ENCODE assay signal across 1 fruit fly cellular context in genomic region chr3L:1358338-1358737, dm6.
TF ChIP-seq lines count a peak whose summit lies in the region.

No protein-coding gene starts in this region.

TF ChIP-seq in whole organism, embryonic, 481 proteins besides CTCF, POLR2A, EP300 and RAD21 (continued from another document):
- TF ChIP-seq maf-S (GFP tag; optimal IDR thresholded peaks at IDR 0.05; lab: Kevin White, UChicago), result no peak
- peak; percentile 11 for TF ChIP-seq trem (tag; optimal IDR thresholded peaks at IDR 0.05; lab: Kevin White, UChicago)
- TF ChIP-seq Nf-YC (tag; optimal IDR thresholded peaks at IDR 0.05; lab: Kevin White, UChicago), result no peak
- TF ChIP-seq Hr39 (optimal IDR thresholded peaks at IDR 0.05; lab: Kevin White, UChicago), result no peak
- TF ChIP-seq ssp (GFP tag; IDR thresholded peaks at IDR 0.05; lab: Robert Waterston, UW), result peak; percentile 7; the same call in 1 of the 2 replicates
- TF ChIP-seq mld (GFP tag; IDR thresholded peaks at IDR 0.05; lab: Robert Waterston, UW; ENCODE audit: partially characterized antibody), result no peak
- TF ChIP-seq CG2120 (GFP tag; optimal IDR thresholded peaks at IDR 0.05; lab: Kevin White, UChicago), result no peak
- TF ChIP-seq unpg (GFP tag; optimal IDR thresholded peaks at IDR 0.05; lab: Kevin White, UChicago), result no peak
- no peak for TF ChIP-seq CG17186 (GFP tag; optimal IDR thresholded peaks at IDR 0.05; lab: Kevin White, UChicago)
- TF ChIP-seq CG34422 (GFP tag; IDR thresholded peaks at IDR 0.05; lab: Robert Waterston, UW), result no peak
- TF ChIP-seq Xrp1 (GFP tag; IDR thresholded peaks at IDR 0.05; lab: Robert Waterston, UW), result peak; percentile 51
- no peak for TF ChIP-seq ATbp (GFP tag; optimal IDR thresholded peaks at IDR 0.05; lab: Kevin White, UChicago)
- no peak for TF ChIP-seq TFAM (GFP tag; optimal IDR thresholded peaks at IDR 0.05; lab: Kevin White, UChicago)
- peak; percentile 8 for TF ChIP-seq CG14710 (tag; optimal IDR thresholded peaks at IDR 0.05; lab: Kevin White, UChicago)
- no peak for TF ChIP-seq E2f2 (GFP tag; IDR thresholded peaks at IDR 0.05; lab: Robert Waterston, UW)
- no peak for TF ChIP-seq HHEX (GFP tag; optimal IDR thresholded peaks at IDR 0.05; lab: Kevin White, UChicago)
- TF ChIP-seq CG8765 (GFP tag; IDR thresholded peaks at IDR 0.05; lab: Robert Waterston, UW), result peak; percentile 59; the same call in 1 of the 2 replicates
- TF ChIP-seq stc (GFP tag; IDR thresholded peaks at IDR 0.05; lab: Robert Waterston, UW), result no peak
- peak; percentile 56 for TF ChIP-seq Ets65A (GFP tag; lab: Kevin White, UChicago)
- TF ChIP-seq Atf6 (GFP tag; IDR thresholded peaks at IDR 0.05; lab: Robert Waterston, UW), result no peak
- no peak for TF ChIP-seq nerfin-1 (tag; optimal IDR thresholded peaks at IDR 0.05; lab: Kevin White, UChicago)
- no peak for TF ChIP-seq lov (optimal IDR thresholded peaks at IDR 0.05; lab: Kevin White, UChicago)
- no peak for TF ChIP-seq lov (GFP tag; IDR thresholded peaks at IDR 0.05; lab: Robert Waterston, UW)
- no peak for TF ChIP-seq CG6689 (GFP tag; IDR thresholded peaks at IDR 0.05; lab: Robert Waterston, UW)
- TF ChIP-seq ara (GFP tag; IDR thresholded peaks at IDR 0.05; lab: Robert Waterston, UW), result peak; percentile 43; the same call in 1 of the 2 replicates
- peak; percentile 62 for TF ChIP-seq ac (GFP tag; optimal IDR thresholded peaks at IDR 0.05; lab: Kevin White, UChicago)
- no peak for TF ChIP-seq Bgb (GFP tag; IDR thresholded peaks at IDR 0.05; lab: Robert Waterston, UW; ENCODE audit: partially characterized antibody)
- TF ChIP-seq CG15073 (GFP tag; optimal IDR thresholded peaks at IDR 0.05; lab: Kevin White, UChicago), result no peak
- no peak for TF ChIP-seq CG17361 (GFP tag; IDR thresholded peaks at IDR 0.05; lab: Robert Waterston, UW)
- TF ChIP-seq NfI (GFP tag; optimal IDR thresholded peaks at IDR 0.05; lab: Kevin White, UChicago), result no peak
- no peak for TF ChIP-seq crp (GFP tag; optimal IDR thresholded peaks at IDR 0.05; lab: Kevin White, UChicago)
- no peak for TF ChIP-seq B-H2 (GFP tag; optimal IDR thresholded peaks at IDR 0.05; lab: Kevin White, UChicago)
- TF ChIP-seq repo (GFP tag; optimal IDR thresholded peaks at IDR 0.05; lab: Kevin White, UChicago), result no peak
- TF ChIP-seq D19B (GFP tag; optimal IDR thresholded peaks at IDR 0.05; lab: Kevin White, UChicago), result no peak
- TF ChIP-seq Hmr (GFP tag; optimal IDR thresholded peaks at IDR 0.05; lab: Kevin White, UChicago), result no peak
- TF ChIP-seq C15 (GFP tag; IDR thresholded peaks at IDR 0.05; lab: Robert Waterston, UW), result no peak
- TF ChIP-seq CG12391 (tag; optimal IDR thresholded peaks at IDR 0.05; lab: Kevin White, UChicago), result no peak
- TF ChIP-seq CG17328 (GFP tag; IDR thresholded peaks at IDR 0.05; lab: Robert Waterston, UW), result peak; percentile 44; the same call in 1 of the 2 replicates
- no peak for TF ChIP-seq CG1647 (GFP tag; optimal IDR thresholded peaks at IDR 0.05; lab: Kevin White, UChicago)
- no peak for TF ChIP-seq CG17802 (tag; optimal IDR thresholded peaks at IDR 0.05; lab: Kevin White, UChicago)
- TF ChIP-seq CG8290 (GFP tag; optimal IDR thresholded peaks at IDR 0.05; lab: Kevin White, UChicago), result no peak
- no peak for TF ChIP-seq CG8290 (tag; optimal IDR thresholded peaks at IDR 0.05; lab: Kevin White, UChicago)
- TF ChIP-seq zen (tag; optimal IDR thresholded peaks at IDR 0.05; lab: Kevin White, UChicago), result peak; percentile 51
- TF ChIP-seq fd102C (GFP tag; optimal IDR thresholded peaks at IDR 0.05; lab: Kevin White, UChicago), result peak; percentile 29
- no peak for TF ChIP-seq CG7372 (GFP tag; IDR thresholded peaks at IDR 0.05; lab: Robert Waterston, UW)
- no peak for TF ChIP-seq Pdp1 (GFP tag; optimal IDR thresholded peaks at IDR 0.05; lab: Kevin White, UChicago)
- peak; percentile 79 for TF ChIP-seq CG4404 (GFP tag; IDR thresholded peaks at IDR 0.05; lab: Robert Waterston, UW)
- no peak for TF ChIP-seq HLHmδ (GFP tag; optimal IDR thresholded peaks at IDR 0.05; lab: Kevin White, UChicago)
- no peak for TF ChIP-seq bigmax (GFP tag; optimal IDR thresholded peaks at IDR 0.05; lab: Kevin White, UChicago)
- peak; percentile 8 for TF ChIP-seq CG18262 (tag; optimal IDR thresholded peaks at IDR 0.05; lab: Kevin White, UChicago)
- TF ChIP-seq CG8359 (GFP tag; optimal IDR thresholded peaks at IDR 0.05; lab: Kevin White, UChicago; ENCODE audit: borderline replicate concordance), result no peak
- no peak for TF ChIP-seq Oaz (GFP tag; IDR thresholded peaks at IDR 0.05; lab: Robert Waterston, UW)
- TF ChIP-seq CG11247 (GFP tag; IDR thresholded peaks at IDR 0.05; lab: Robert Waterston, UW), result no peak
- TF ChIP-seq Asciz (GFP tag; optimal IDR thresholded peaks at IDR 0.05; lab: Kevin White, UChicago), result no peak
- peak; percentile 21; the same call in 1 of the 3 replicates for TF ChIP-seq row (GFP tag; IDR thresholded peaks at IDR 0.05; lab: Robert Waterston, UW)
- TF ChIP-seq Sox102F (GFP tag; optimal IDR thresholded peaks at IDR 0.05; lab: Kevin White, UChicago), result no peak
- TF ChIP-seq knrl (GFP tag; IDR thresholded peaks at IDR 0.05; lab: Robert Waterston, UW; ENCODE audit: partially characterized antibody), result no peak
- TF ChIP-seq Bteb2 (GFP tag; optimal IDR thresholded peaks at IDR 0.05; lab: Kevin White, UChicago), result no peak
- TF ChIP-seq bowl (GFP tag; IDR thresholded peaks at IDR 0.05; lab: Robert Waterston, UW), result no peak
- peak; percentile 36 for TF ChIP-seq dmrt11E (tag; optimal IDR thresholded peaks at IDR 0.05; lab: Kevin White, UChicago)
- TF ChIP-seq corto (GFP tag; optimal IDR thresholded peaks at IDR 0.05; lab: Kevin White, UChicago), result no peak
- TF ChIP-seq CG18476 (GFP tag; optimal IDR thresholded peaks at IDR 0.05; lab: Kevin White, UChicago), result no peak
- TF ChIP-seq vfl (GFP tag; optimal IDR thresholded peaks at IDR 0.05; lab: Kevin White, UChicago), result no peak
- no peak for TF ChIP-seq Mad (GFP tag; optimal IDR thresholded peaks at IDR 0.05; lab: Kevin White, UChicago)
- TF ChIP-seq chm (GFP tag; IDR thresholded peaks at IDR 0.05; lab: Robert Waterston, UW), result no peak
- no peak for TF ChIP-seq ci (GFP tag; IDR thresholded peaks at IDR 0.05; lab: Robert Waterston, UW)
- TF ChIP-seq sens (GFP tag; lab: Kevin White, UChicago), result peak; percentile 74
- TF ChIP-seq zf30C (GFP tag; optimal IDR thresholded peaks at IDR 0.05; lab: Kevin White, UChicago), result peak; percentile 67
- TF ChIP-seq Vsx1 (GFP tag; optimal IDR thresholded peaks at IDR 0.05; lab: Kevin White, UChicago), result no peak
- no peak for TF ChIP-seq bab2 (GFP tag; optimal IDR thresholded peaks at IDR 0.05; lab: Kevin White, UChicago)
- TF ChIP-seq Hey (tag; optimal IDR thresholded peaks at IDR 0.05; lab: Kevin White, UChicago), result no peak
- no peak for TF ChIP-seq CG8089 (GFP tag; optimal IDR thresholded peaks at IDR 0.05; lab: Kevin White, UChicago)
- no peak for TF ChIP-seq E2f1 (GFP tag; IDR thresholded peaks at IDR 0.05; lab: Robert Waterston, UW)
- no peak for TF ChIP-seq CG10543 (GFP tag; optimal IDR thresholded peaks at IDR 0.05; lab: Kevin White, UChicago)
- no peak for TF ChIP-seq sr (GFP tag; IDR thresholded peaks at IDR 0.05; lab: Robert Waterston, UW)
- no peak for TF ChIP-seq mirr (GFP tag; optimal IDR thresholded peaks at IDR 0.05; lab: Kevin White, UChicago)
- no peak for TF ChIP-seq cwo (GFP tag; optimal IDR thresholded peaks at IDR 0.05; lab: Kevin White, UChicago)
- TF ChIP-seq CG2712 (tag; optimal IDR thresholded peaks at IDR 0.05; lab: Kevin White, UChicago), result peak; percentile 37
- peak; percentile 35 for TF ChIP-seq CG9727 (GFP tag; optimal IDR thresholded peaks at IDR 0.05; lab: Kevin White, UChicago)
- TF ChIP-seq zfh1 (GFP tag; IDR thresholded peaks at IDR 0.05; lab: Robert Waterston, UW), result peak; percentile 65; the same call in 2 of the 3 replicates
- no peak for TF ChIP-seq gsb (GFP tag; IDR thresholded peaks at IDR 0.05; lab: Robert Waterston, UW)
- TF ChIP-seq CG30431 (GFP tag; optimal IDR thresholded peaks at IDR 0.05; lab: Kevin White, UChicago), result peak; percentile 11
- TF ChIP-seq ase (GFP tag; IDR thresholded peaks at IDR 0.05; lab: Robert Waterston, UW), result no peak
- peak; percentile 1 for TF ChIP-seq Chrac-16 (GFP tag; optimal IDR thresholded peaks at IDR 0.05; lab: Kevin White, UChicago)
- no peak for TF ChIP-seq Lim3 (GFP tag; IDR thresholded peaks at IDR 0.05; lab: Robert Waterston, UW)
